Fruit fly (Drosophila melanogaster) whole organism, embryonic: ENCODE measurements around the gene scpr-C.
A peak's percentile ranks its signal among the peaks of the same experiment; 100 is the strongest.

Source experiments
- ATbp ChIP-seq: fragments of 200-800 bp; sonication (Bioruptor generic); optimal IDR thresholded peaks from 2 replicates; lab custom pipeline; 2017; ENCODE audit warnings: missing biosample characterization, mild to moderate bottlenecking, missing genetic modification characterization, missing genetic modification reagents
- Ada2b ChIP-seq: fragments of 200-800 bp; sonication (Bioruptor generic); IDR thresholded peaks from 2 replicates; pipeline ENCODE4 v1.3.6; 2022; ENCODE audit warnings: missing biosample characterization, missing genetic modification characterization
- Atf6 ChIP-seq: fragments of 200-800 bp; sonication (Bioruptor generic); IDR thresholded peaks from 2 replicates; pipeline ENCODE4 v1.3.6; 2022; ENCODE audit warnings: missing biosample characterization, missing genetic modification characterization
- Blimp-1 ChIP-seq: fragments of 200-800 bp; sonication (Bioruptor generic); optimal IDR thresholded peaks from 3 replicates; lab custom pipeline; 2018; ENCODE audit warnings: missing biosample characterization, missing genetic modification characterization, mild to moderate bottlenecking, moderate library complexity, missing genetic modification reagents
- Bteb2 ChIP-seq: fragments of 200-800 bp; sonication (Bioruptor generic); optimal IDR thresholded peaks from 2 replicates; lab custom pipeline; 2016; ENCODE audit warnings: missing biosample characterization, missing genetic modification characterization
- CG10147 ChIP-seq: fragments of 200-800 bp; sonication (Bioruptor generic); optimal IDR thresholded peaks from 2 replicates; lab custom pipeline; 2019; ENCODE audit warnings: missing biosample characterization, mild to moderate bottlenecking, missing genetic modification characterization, moderate library complexity
- CG10274 ChIP-seq: fragments of 200-800 bp; sonication (Bioruptor generic); optimal IDR thresholded peaks from 3 replicates; lab custom pipeline; 2017; ENCODE audit warnings: missing biosample characterization, mild to moderate bottlenecking, missing genetic modification characterization
- CG10366 ChIP-seq: fragments of 200-800 bp; sonication (Bioruptor generic); IDR thresholded peaks from 2 replicates; pipeline ENCODE4 v1.3.6; 2022; ENCODE audit warnings: missing biosample characterization, missing genetic modification characterization
- CG10543 ChIP-seq: fragments of 200-800 bp; sonication (Bioruptor generic); optimal IDR thresholded peaks from 3 replicates; lab custom pipeline; 2017; ENCODE audit warnings: missing biosample characterization, mild to moderate bottlenecking, missing genetic modification characterization, moderate library complexity
- CG10979 ChIP-seq: fragments of 200-800 bp; sonication (Bioruptor generic); optimal IDR thresholded peaks from 2 replicates; lab custom pipeline; 2018; ENCODE audit warnings: missing biosample characterization, mild to moderate bottlenecking, missing genetic modification characterization, moderate library complexity
- CG11247 ChIP-seq: fragments of 200-800 bp; sonication (Bioruptor generic); IDR thresholded peaks from 2 replicates; pipeline ENCODE4 v1.3.6; 2022; ENCODE audit warnings: missing biosample characterization, missing genetic modification characterization
- CG12299 ChIP-seq: fragments of 200-800 bp; sonication (Bioruptor generic); optimal IDR thresholded peaks from 2 replicates; lab custom pipeline; 2018; ENCODE audit warnings: missing biosample characterization, mild to moderate bottlenecking, missing genetic modification characterization
- CG12391 ChIP-seq: fragments of 200-800 bp; sonication (Bioruptor generic); optimal IDR thresholded peaks from 3 replicates; lab custom pipeline; 2018; ENCODE audit warnings: missing biosample characterization, mild to moderate bottlenecking, missing genetic modification characterization, moderate library complexity
- CG17359 ChIP-seq: fragments of 200-800 bp; sonication (Bioruptor generic); optimal IDR thresholded peaks from 3 replicates; lab custom pipeline; 2018; ENCODE audit warnings: missing biosample characterization, mild to moderate bottlenecking, missing genetic modification characterization, moderate library complexity
- CG8478 ChIP-seq: fragments of >200 bp; optimal IDR thresholded peaks from 2 replicates; lab custom pipeline; 2018
- CG9727 ChIP-seq: fragments of 200-800 bp; sonication (Bioruptor generic); optimal IDR thresholded peaks from 3 replicates; lab custom pipeline; 2017; ENCODE audit warnings: missing biosample characterization, mild to moderate bottlenecking, missing genetic modification characterization
- CHES-1-like ChIP-seq: fragments of 200-800 bp; sonication (Bioruptor generic); optimal IDR thresholded peaks from 2 replicates; lab custom pipeline; 2016; ENCODE audit warnings: missing biosample characterization, missing genetic modification characterization
- Dbx ChIP-seq: fragments of 200-800 bp; sonication (Bioruptor generic); IDR thresholded peaks from 3 replicates; pipeline ENCODE4 v1.3.6; 2022; ENCODE audit warnings: missing biosample characterization, missing genetic modification characterization
- Dek ChIP-seq: fragments of 200-800 bp; sonication (Bioruptor generic); optimal IDR thresholded peaks from 3 replicates; lab custom pipeline; 2019; ENCODE audit warnings: missing biosample characterization, mild to moderate bottlenecking, missing genetic modification characterization, moderate library complexity
- Doc2 ChIP-seq: fragments of 200-800 bp; sonication (Bioruptor generic); IDR thresholded peaks from 2 replicates; pipeline ENCODE4 v1.3.6; 2022; ENCODE audit warnings: missing biosample characterization, missing genetic modification characterization
- Eip74EF ChIP-seq, 2 experiments: fragments of 200-800 bp in 1 of 2; fragments of >200 bp in 1 of 2; sonication (Bioruptor generic) in 1 of 2; optimal IDR thresholded peaks; 2 replicates each; lab custom pipeline; 2017 to 2019; ENCODE audit warnings: missing biosample characterization in 2 of 2, missing genetic modification characterization in 2 of 2, mild to moderate bottlenecking in 1 of 2, moderate library complexity in 1 of 2
- Gug ChIP-seq: fragments of 200-800 bp; sonication (Bioruptor generic); IDR thresholded peaks from 4 replicates; pipeline ENCODE4 v1.3.6; 2022; ENCODE audit warnings: missing biosample characterization, missing genetic modification characterization
- HLH3B ChIP-seq: fragments of 200-800 bp; sonication (Bioruptor generic); IDR thresholded peaks from 2 replicates; pipeline ENCODE4 v1.3.6; 2022; ENCODE audit warnings: missing biosample characterization, missing genetic modification characterization
- Hr3 ChIP-seq: fragments of 200-800 bp; sonication (Bioruptor generic); optimal IDR thresholded peaks from 3 replicates; lab custom pipeline; 2016; ENCODE audit warnings: missing biosample characterization, missing genetic modification characterization
- Lim3 ChIP-seq: fragments of 200-800 bp; sonication (Bioruptor generic); IDR thresholded peaks from 2 replicates; pipeline ENCODE4 v1.3.6; 2022; ENCODE audit warnings: missing biosample characterization, missing genetic modification characterization
- NC2β ChIP-seq: fragments of 200-800 bp; sonication (Bioruptor generic); optimal IDR thresholded peaks from 2 replicates; lab custom pipeline; 2016; ENCODE audit warnings: missing biosample characterization, missing genetic modification characterization
- Opbp ChIP-seq: fragments of 200-800 bp; sonication (Bioruptor generic); IDR thresholded peaks from 3 replicates; pipeline ENCODE4 v1.3.6; 2022; ENCODE audit warnings: missing biosample characterization, missing genetic modification characterization; ENCODE audit not compliant: partially characterized antibody
- Ptx1 ChIP-seq: fragments of 200-800 bp; sonication (Bioruptor generic); IDR thresholded peaks from 2 replicates; pipeline ENCODE4 v1.3.6; 2022; ENCODE audit warnings: missing biosample characterization, missing genetic modification characterization
- Rfx ChIP-seq: fragments of 200-800 bp; sonication (Bioruptor generic); IDR thresholded peaks from 2 replicates; pipeline ENCODE4 v1.3.6; 2022; ENCODE audit warnings: missing biosample characterization, missing genetic modification characterization
- Scr ChIP-seq: fragments of 200-800 bp; sonication (Bioruptor generic); IDR thresholded peaks from 2 replicates; pipeline ENCODE4 v1.3.6; 2022; ENCODE audit warnings: missing biosample characterization, missing genetic modification characterization; ENCODE audit not compliant: partially characterized antibody
- Sry-δ ChIP-seq: fragments of 200-800 bp; sonication (Bioruptor generic); optimal IDR thresholded peaks from 2 replicates; lab custom pipeline; 2016; ENCODE audit warnings: missing biosample characterization, missing genetic modification characterization
- ara ChIP-seq: fragments of 200-800 bp; sonication (Bioruptor generic); IDR thresholded peaks from 2 replicates; pipeline ENCODE4 v1.3.6; 2022; ENCODE audit warnings: missing biosample characterization, missing genetic modification characterization
- ci ChIP-seq: fragments of 200-800 bp; sonication (Bioruptor generic); IDR thresholded peaks from 3 replicates; pipeline ENCODE4 v1.3.6; 2022; ENCODE audit warnings: missing biosample characterization, missing genetic modification characterization
- croc ChIP-seq: fragments of 200-800 bp; sonication (Bioruptor generic); conservative IDR thresholded peaks from 3 replicates; pipeline ENCODE4 v1.3.6; 2022; ENCODE audit warnings: missing biosample characterization, missing genetic modification characterization
- cwo ChIP-seq: fragments of 200-800 bp; sonication (Bioruptor generic); optimal IDR thresholded peaks from 3 replicates; lab custom pipeline; 2017; ENCODE audit warnings: missing biosample characterization, missing genetic modification characterization, mild to moderate bottlenecking, moderate library complexity, missing genetic modification reagents
- fd64A ChIP-seq: fragments of 200-800 bp; sonication (Bioruptor generic); optimal IDR thresholded peaks from 3 replicates; lab custom pipeline; 2018; ENCODE audit warnings: missing biosample characterization, mild to moderate bottlenecking, missing genetic modification characterization
- klu ChIP-seq: fragments of 200-800 bp; sonication (Bioruptor generic); IDR thresholded peaks from 2 replicates; pipeline ENCODE4 v1.3.6; 2022; ENCODE audit warnings: missing biosample characterization, missing genetic modification characterization
- prd ChIP-seq, 3 experiments: fragments of >200 bp in 2 of 3; fragments of 200-800 bp in 1 of 3; sonication (Bioruptor generic) in 1 of 3; optimal IDR thresholded peaks in 2 of 3; IDR thresholded peaks in 1 of 3; 2 replicates in 2 of 3; 3 replicates in 1 of 3; pipeline versions ENCODE4 v1.3.6 to Lab custom; 2017 to 2022; ENCODE audit warnings: missing biosample characterization in 1 of 3, missing genetic modification characterization in 1 of 3
- ro ChIP-seq: fragments of 200-800 bp; sonication (Bioruptor generic); IDR thresholded peaks from 2 replicates; pipeline ENCODE4 v1.3.6; 2022; ENCODE audit warnings: missing biosample characterization, missing genetic modification characterization
- row ChIP-seq: fragments of 200-800 bp; sonication (Bioruptor generic); IDR thresholded peaks from 3 replicates; pipeline ENCODE4 v1.3.6; 2022; ENCODE audit warnings: missing biosample characterization, missing genetic modification characterization
- salm ChIP-seq: fragments of 200-800 bp; sonication (Bioruptor generic); optimal IDR thresholded peaks from 2 replicates; lab custom pipeline; 2018; ENCODE audit warnings: missing biosample characterization, mild to moderate bottlenecking, missing genetic modification characterization
- schlank ChIP-seq: fragments of 200-800 bp; sonication (Bioruptor generic); optimal IDR thresholded peaks from 2 replicates; lab custom pipeline; 2018; ENCODE audit warnings: missing biosample characterization, mild to moderate bottlenecking, missing genetic modification characterization
- seq ChIP-seq: fragments of 200-800 bp; sonication (Bioruptor generic); IDR thresholded peaks from 2 replicates; pipeline ENCODE4 v1.3.6; 2022; ENCODE audit warnings: missing biosample characterization, missing genetic modification characterization
- sim ChIP-seq: fragments of 200-800 bp; sonication (Bioruptor generic); IDR thresholded peaks from 2 replicates; pipeline ENCODE4 v1.3.6; 2022; ENCODE audit warnings: missing biosample characterization, missing genetic modification characterization
- trh ChIP-seq: fragments of 200-800 bp; sonication (Bioruptor generic); optimal IDR thresholded peaks from 2 replicates; lab custom pipeline; 2016; ENCODE audit warnings: missing biosample characterization, missing genetic modification characterization
- twi ChIP-seq: fragments of 200-800 bp; optimal IDR thresholded peaks from 2 replicates; lab custom pipeline; 2019; ENCODE audit warnings: missing biosample characterization, mild to moderate bottlenecking, missing genetic modification characterization, moderate library complexity
- vfl ChIP-seq: fragments of 200-800 bp; sonication (Bioruptor generic); optimal IDR thresholded peaks from 2 replicates; lab custom pipeline; 2016; ENCODE audit warnings: missing biosample characterization, missing genetic modification characterization
- wdn ChIP-seq: fragments of 200-800 bp; sonication (Bioruptor generic); IDR thresholded peaks from 2 replicates; pipeline ENCODE4 v1.3.6; 2022; ENCODE audit warnings: missing biosample characterization, missing genetic modification characterization
- zfh1 ChIP-seq: fragments of 200-800 bp; sonication (Bioruptor generic); IDR thresholded peaks from 3 replicates; pipeline ENCODE4 v1.3.6; 2022; ENCODE audit warnings: missing biosample characterization, missing genetic modification characterization

Gene scpr-C

DNA sequence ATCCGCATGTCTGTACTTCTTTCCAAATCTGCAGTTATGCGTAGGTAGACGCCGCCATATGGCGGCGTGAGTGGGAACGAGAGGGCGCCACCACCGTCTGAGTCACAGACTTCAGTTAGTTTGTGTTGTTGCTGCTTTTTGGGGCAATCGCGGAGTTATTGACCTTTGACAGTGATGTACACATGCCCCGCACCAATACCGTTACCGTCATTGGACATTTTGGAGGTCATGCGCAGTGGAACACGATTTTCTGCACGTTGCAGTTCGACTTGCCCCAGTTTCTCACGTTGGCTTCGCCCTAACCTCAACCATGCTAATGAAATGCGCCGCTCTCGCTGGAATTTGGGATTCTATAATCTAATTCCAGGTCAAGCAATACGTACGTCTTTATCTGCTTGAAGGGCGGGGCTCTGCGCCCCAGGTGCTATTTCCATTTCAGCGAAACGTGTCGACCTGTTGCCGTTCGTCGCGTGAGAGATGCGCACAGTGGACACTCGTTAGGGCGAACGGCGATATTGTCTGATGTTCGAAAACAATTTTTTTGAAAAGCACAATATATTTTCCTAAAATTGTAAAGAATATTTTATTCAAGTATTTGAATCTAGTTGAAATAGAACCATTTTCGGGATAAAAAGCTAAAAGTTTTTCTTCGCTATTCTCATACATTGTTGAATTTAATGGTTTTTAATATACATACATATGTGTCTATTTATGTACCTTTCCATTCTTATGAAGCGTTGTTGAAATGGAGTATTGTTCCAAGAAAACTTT lies 13.8 kb upstream of the scpr-C start (continued):
- TF ChIP-seq Blimp-1 (GFP tag; lab: Kevin White, UChicago) (peak; percentile 56), ci (GFP tag; lab: Robert Waterston, UW) (peak; percentile 65), CG10543 (peak; percentile 84), HLH3B (GFP tag; lab: Robert Waterston, UW) (peak; percentile 74), schlank (tag; lab: Kevin White, UChicago) (peak; percentile 25), Eip74EF (GFP tag; optimal IDR thresholded peaks at IDR 0.05; lab: Kevin White, UChicago) (peak in 1 of 2 experiments; percentile 8), CG10274 (peak; percentile 33), CG11247 (GFP tag; lab: Robert Waterston, UW) (peak; percentile 60), Bteb2 (GFP tag; lab: Kevin White, UChicago) (peak; percentile 67), Atf6 (GFP tag; lab: Robert Waterston, UW) (peak; percentile 73), Dbx (GFP tag; lab: Robert Waterston, UW) (peak; percentile 78), seq (peak; percentile 62), Rfx (GFP tag; lab: Robert Waterston, UW) (peak; percentile 91), CG8478 (no peak), prd (optimal IDR thresholded peaks at IDR 0.05; lab: Kevin White, UChicago) (no peak), prd (GFP tag; IDR thresholded peaks at IDR 0.05; lab: Robert Waterston, UW) (peak; percentile 87), ara (GFP tag; lab: Robert Waterston, UW) (peak; percentile 67), CG10147 (GFP tag; lab: Kevin White, UChicago) (peak; percentile 53), wdn (GFP tag; lab: Robert Waterston, UW) (peak; percentile 57), vfl (GFP tag; lab: Kevin White, UChicago) (peak; percentile 73), CG10366 (GFP tag; lab: Robert Waterston, UW) (peak; percentile 75), salm (tag; lab: Kevin White, UChicago) (no peak), Ada2b (GFP tag; lab: Robert Waterston, UW) (peak; percentile 73), CHES-1-like (GFP tag; lab: Kevin White, UChicago) (peak; percentile 56), Opbp (GFP tag; lab: Robert Waterston, UW) (no peak), Hr3 (GFP tag; lab: Kevin White, UChicago) (peak; percentile 77), croc (GFP tag; lab: Robert Waterston, UW) (peak; percentile 17; the same call in 1 of the 3 replicates), NC2β (peak; percentile 48), CG12391 (tag; lab: Kevin White, UChicago) (peak; percentile 81), CG9727 (GFP tag; lab: Kevin White, UChicago) (peak; percentile 61), zfh1 (GFP tag; lab: Robert Waterston, UW) (peak; percentile 82), Gug (GFP tag; lab: Robert Waterston, UW) (peak; percentile 87), CG12299 (tag; lab: Kevin White, UChicago) (peak; percentile 33), Sry-δ (GFP tag; lab: Kevin White, UChicago) (peak; percentile 34), cwo (peak; percentile 96), Scr (GFP tag; lab: Robert Waterston, UW) (no peak), twi (tag; lab: Kevin White, UChicago) (peak; percentile 6), ro (GFP tag; lab: Robert Waterston, UW) (peak; percentile 53), CG10979 (tag; lab: Kevin White, UChicago) (peak; percentile 50), trh (GFP tag; lab: Kevin White, UChicago) (no peak), Dek (tag; lab: Kevin White, UChicago) (peak; percentile 64), Lim3 (0 out of 2 replicates have a peak, but pooled peaks have one; percentile 7), sim (GFP tag; lab: Robert Waterston, UW) (no peak), fd64A (GFP tag; lab: Kevin White, UChicago) (no peak), Ptx1 (GFP tag; lab: Robert Waterston, UW) (peak; percentile 81), klu (GFP tag; lab: Robert Waterston, UW) (peak; percentile 60), ATbp (peak; percentile 36), row (peak; percentile 96), Doc2 (GFP tag; lab: Robert Waterston, UW) (no peak), CG17359 (tag; lab: Kevin White, UChicago) (peak; percentile 73)
